Fruit fly (Drosophila melanogaster): ENCODE results near the gene Ir10a.

The Ir10a gene

dm6 chrX:11340719-11341322, 29.8 kb upstream of the Ir10a start (continued):
- TF ChIP-seq psq (GFP tag; optimal IDR thresholded peaks at IDR 0.05): no peak
- TF ChIP-seq jumu (GFP tag; optimal IDR thresholded peaks at IDR 0.05): no peak
- no peak for TF ChIP-seq org-1 (GFP tag; optimal IDR thresholded peaks at IDR 0.05)
- TF ChIP-seq usp (GFP tag; optimal IDR thresholded peaks at IDR 0.05): no peak
- TF ChIP-seq CG9609 (GFP tag; optimal IDR thresholded peaks at IDR 0.05): no peak
- no peak for TF ChIP-seq HLH3B (GFP tag; IDR thresholded peaks at IDR 0.05)
- TF ChIP-seq CG7963 (GFP tag; IDR thresholded peaks at IDR 0.05; ENCODE audit: partially characterized antibody): no peak
- no peak for TF ChIP-seq Hey (tag; optimal IDR thresholded peaks at IDR 0.05)
- TF ChIP-seq CG12769 (tag; optimal IDR thresholded peaks at IDR 0.05): peak; percentile 61
- no peak for TF ChIP-seq CG18764 (GFP tag; optimal IDR thresholded peaks at IDR 0.05)
- no peak for TF ChIP-seq CG17186 (GFP tag; optimal IDR thresholded peaks at IDR 0.05)
- no peak for TF ChIP-seq Bgb (GFP tag; IDR thresholded peaks at IDR 0.05; ENCODE audit: partially characterized antibody)
- no peak for TF ChIP-seq unc-4 (GFP tag; IDR thresholded peaks at IDR 0.05; ENCODE audit: partially characterized antibody)
- no peak for TF ChIP-seq cato (GFP tag; optimal IDR thresholded peaks at IDR 0.05; ENCODE audit: borderline replicate concordance)
- no peak for TF ChIP-seq CG2199 (GFP tag; IDR thresholded peaks at IDR 0.05)
- no peak for TF ChIP-seq trh (GFP tag; optimal IDR thresholded peaks at IDR 0.05)
- TF ChIP-seq Nf-YB (GFP tag; optimal IDR thresholded peaks at IDR 0.05): no peak
- TF ChIP-seq pho (GFP tag; optimal IDR thresholded peaks at IDR 0.05): no peak
- TF ChIP-seq prd (optimal IDR thresholded peaks at IDR 0.05): no peak
- peak; percentile 50; the same call in 2 of the 3 replicates for TF ChIP-seq prd (GFP tag; IDR thresholded peaks at IDR 0.05)
- TF ChIP-seq CG7987 (GFP tag; optimal IDR thresholded peaks at IDR 0.05): no peak
- TF ChIP-seq CG17912 (GFP tag; optimal IDR thresholded peaks at IDR 0.05): no peak
- no peak for TF ChIP-seq chn (GFP tag; optimal IDR thresholded peaks at IDR 0.05)
- TF ChIP-seq CG13123 (GFP tag; optimal IDR thresholded peaks at IDR 0.05): no peak
- TF ChIP-seq sc (optimal IDR thresholded peaks at IDR 0.05): no peak
- no peak for TF ChIP-seq sc (GFP tag; optimal IDR thresholded peaks at IDR 0.05)
- no peak for TF ChIP-seq lov (optimal IDR thresholded peaks at IDR 0.05)
- no peak for TF ChIP-seq lov (GFP tag; IDR thresholded peaks at IDR 0.05)
- TF ChIP-seq CG14050 (GFP tag; IDR thresholded peaks at IDR 0.05): no peak; the same call in 2 of the 3 replicates
- TF ChIP-seq CG10431 (GFP tag; optimal IDR thresholded peaks at IDR 0.05): no peak
- TF ChIP-seq CG7928 (GFP tag; optimal IDR thresholded peaks at IDR 0.05): no peak
- no peak for TF ChIP-seq CG32772 (GFP tag; IDR thresholded peaks at IDR 0.05)
- TF ChIP-seq CG1529 (GFP tag; optimal IDR thresholded peaks at IDR 0.05): no peak
- no peak for TF ChIP-seq CG6683 (GFP tag; optimal IDR thresholded peaks at IDR 0.05)
- TF ChIP-seq Trl (optimal IDR thresholded peaks at IDR 0.05): no peak
- TF ChIP-seq Trl (GFP tag; optimal IDR thresholded peaks at IDR 0.05): no peak
- no peak for TF ChIP-seq Rx (GFP tag; IDR thresholded peaks at IDR 0.05)
- TF ChIP-seq CG3726 (GFP tag; IDR thresholded peaks at IDR 0.05): no peak
- no peak for TF ChIP-seq Scr (GFP tag; IDR thresholded peaks at IDR 0.05; ENCODE audit: partially characterized antibody)
- no peak for TF ChIP-seq CG8290 (GFP tag; optimal IDR thresholded peaks at IDR 0.05)
- TF ChIP-seq CG8290 (tag; optimal IDR thresholded peaks at IDR 0.05): peak in 1 of 2 experiments; percentile 2
- peak; percentile 41 for TF ChIP-seq CG2120 (GFP tag; optimal IDR thresholded peaks at IDR 0.05)
- no peak for TF ChIP-seq Lpt (GFP tag; optimal IDR thresholded peaks at IDR 0.05)
- TF ChIP-seq nau (GFP tag; optimal IDR thresholded peaks at IDR 0.05): no peak
- TF ChIP-seq CG14667 (GFP tag; IDR thresholded peaks at IDR 0.05): no peak
- no peak for TF ChIP-seq scrt (GFP tag; optimal IDR thresholded peaks at IDR 0.05)
- no peak for TF ChIP-seq caup (GFP tag; optimal IDR thresholded peaks at IDR 0.05; ENCODE audit: severe bottlenecking)
- peak; percentile 22 for TF ChIP-seq kni (GFP tag; optimal IDR thresholded peaks at IDR 0.05)
- TF ChIP-seq CG15269 (tag; optimal IDR thresholded peaks at IDR 0.05): no peak
- no peak for TF ChIP-seq CG1233 (GFP tag; optimal IDR thresholded peaks at IDR 0.05)
- TF ChIP-seq Fer1 (GFP tag; optimal IDR thresholded peaks at IDR 0.05): no peak
- TF ChIP-seq rib (GFP tag; IDR thresholded peaks at IDR 0.05): no peak
